Worm (Caenorhabditis elegans): ENCODE measurements around the gene Y37H2A.13.

The Y37H2A.13 gene

DNA sequence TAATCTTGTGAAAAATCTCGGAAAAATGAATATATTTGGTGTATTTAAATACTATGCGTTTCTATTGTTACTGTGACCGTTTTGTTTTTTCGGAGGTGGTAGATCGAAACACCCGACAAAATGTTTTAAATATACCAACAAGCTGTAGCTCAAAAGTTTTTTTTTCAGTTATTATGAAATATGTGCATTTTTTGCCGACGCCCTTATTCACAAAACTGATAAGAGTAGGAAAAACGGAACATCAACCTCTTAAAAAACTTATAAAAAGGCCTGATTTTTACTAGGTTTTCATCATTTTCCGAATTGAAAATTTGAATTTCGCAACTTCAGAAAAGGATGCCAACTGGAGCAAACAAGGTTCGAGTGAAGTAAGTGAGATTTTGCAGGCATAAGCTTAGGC lies 796 bp downstream of the Y37H2A.13 start, which contains the start of gene Y37H2A.14:
Gene Y37H2A.14 (plus strand): TSS at position 301 of the 400 bp plus-strand sequence.
- TF ChIP-seq aly-1 (tag; optimal IDR thresholded peaks at IDR 0.05): no peak
- no peak for TF ChIP-seq hnd-1 (tag; optimal IDR thresholded peaks at IDR 0.05)
- no peak for TF ChIP-seq tbx-37 (GFP tag; conservative IDR thresholded peaks at IDR 0.05)
- TF ChIP-seq F13C5.2 (tag; optimal IDR thresholded peaks at IDR 0.05): no peak
- TF ChIP-seq scrt-1 (GFP tag; IDR thresholded peaks at IDR 0.05): no peak
- no peak for TF ChIP-seq hmbx-1 (tag; optimal IDR thresholded peaks at IDR 0.05)
- no peak for TF ChIP-seq B0310.2 (tag; optimal IDR thresholded peaks at IDR 0.05)
- no peak for TF ChIP-seq pes-1 (GFP tag; IDR thresholded peaks at IDR 0.05)
- TF ChIP-seq flt-1 (GFP tag; IDR thresholded peaks at IDR 0.05): no peak
- no peak for TF ChIP-seq ceh-13 (GFP tag; optimal IDR thresholded peaks at IDR 0.05)
- TF ChIP-seq ets-7 (tag; optimal IDR thresholded peaks at IDR 0.05): no peak
- TF ChIP-seq tra-4 (tag; optimal IDR thresholded peaks at IDR 0.05): no peak
- no peak for TF ChIP-seq ceh-36 (tag; optimal IDR thresholded peaks at IDR 0.05)
- TF ChIP-seq hmg-4 (GFP tag; optimal IDR thresholded peaks at IDR 0.05): no peak
- no peak for TF ChIP-seq sea-1 (GFP tag; conservative IDR thresholded peaks at IDR 0.05)
- no peak for TF ChIP-seq tbx-11 (GFP tag; IDR thresholded peaks at IDR 0.05)
- TF ChIP-seq ama-1 (optimal IDR thresholded peaks at IDR 0.05): no peak

DNA sequence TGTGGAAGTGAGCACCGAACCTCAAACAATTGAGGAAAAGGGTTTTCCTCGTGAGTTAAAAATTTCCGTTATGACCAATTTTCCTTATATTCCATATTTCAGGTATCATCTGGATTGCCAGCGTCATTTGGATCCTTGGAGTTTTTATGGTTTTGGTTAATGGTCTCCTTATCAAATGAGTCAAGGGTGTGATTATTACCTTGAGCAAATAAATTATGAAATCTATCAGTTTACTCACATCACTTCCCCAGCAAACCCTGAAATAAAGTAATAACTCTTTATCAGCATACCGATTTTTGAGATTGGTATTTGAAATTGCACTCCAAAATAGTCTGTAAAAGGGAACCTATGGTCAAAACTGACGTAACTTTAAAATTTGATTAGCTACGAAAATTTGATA lies 1.8 kb downstream of the Y37H2A.13 start:
- TF ChIP-seq tbx-37 (GFP tag; conservative IDR thresholded peaks at IDR 0.05): no peak

DNA sequence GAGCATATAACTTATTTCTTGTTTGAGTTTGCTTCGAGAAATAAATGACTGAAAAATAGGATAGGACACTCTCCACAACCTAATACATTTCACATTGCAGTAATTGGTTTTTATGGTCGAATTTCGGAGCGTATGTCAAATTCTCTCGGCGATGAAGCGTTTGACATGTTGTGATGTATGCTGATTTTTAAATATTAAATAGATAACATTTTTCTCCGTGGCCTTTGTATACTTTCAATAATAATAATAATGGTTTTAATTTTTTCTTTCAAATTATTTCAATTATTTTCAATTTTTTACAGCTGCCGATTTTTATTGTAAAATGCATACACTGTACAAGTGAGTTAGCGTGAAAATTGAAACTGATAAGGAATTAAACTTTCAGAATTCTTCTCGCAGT lies 3.4 kb downstream of the Y37H2A.13 start, which contains the start of gene C14A6.3:
Gene C14A6.3 (plus strand): TSS at position 301 of the 400 bp plus-strand sequence.
- no peak for TF ChIP-seq tbx-37 (GFP tag; conservative IDR thresholded peaks at IDR 0.05)
- TF ChIP-seq ceh-13 (GFP tag; optimal IDR thresholded peaks at IDR 0.05): no peak
- no peak for TF ChIP-seq ama-1 (optimal IDR thresholded peaks at IDR 0.05)

DNA sequence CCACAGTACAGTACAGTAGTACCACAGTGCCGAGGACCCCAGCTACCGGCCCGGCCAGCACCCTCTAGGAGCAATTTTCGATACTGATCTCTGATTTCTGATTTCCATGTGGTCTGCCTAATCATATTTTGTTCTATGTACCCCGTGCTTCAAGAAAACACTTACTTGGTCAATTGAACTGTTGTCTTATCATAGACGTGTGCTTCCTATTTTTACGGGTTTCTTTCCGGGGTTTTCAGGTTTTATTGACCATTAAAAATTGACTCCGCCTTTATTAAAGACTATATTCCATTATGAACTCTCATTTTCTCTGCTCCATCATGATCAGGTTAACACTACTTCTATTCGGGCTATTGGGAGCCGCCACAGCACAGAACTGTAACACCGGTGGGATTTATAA lies 15.1 kb downstream of the Y37H2A.13 start, which contains the start of gene clec-48:
Gene clec-48 (plus strand): TSS at position 320 of the 400 bp plus-strand sequence.
- TF ChIP-seq tbx-11 (GFP tag; IDR thresholded peaks at IDR 0.05): no peak
- TF ChIP-seq F13C5.2 (tag; optimal IDR thresholded peaks at IDR 0.05): no peak
- TF ChIP-seq tra-4 (tag; optimal IDR thresholded peaks at IDR 0.05): no peak
- TF ChIP-seq sea-1 (GFP tag; conservative IDR thresholded peaks at IDR 0.05): no peak
- TF ChIP-seq ama-1 (optimal IDR thresholded peaks at IDR 0.05): no peak
- TF ChIP-seq ceh-36 (tag; optimal IDR thresholded peaks at IDR 0.05): no peak
- TF ChIP-seq ets-7 (tag; optimal IDR thresholded peaks at IDR 0.05): no peak
- no peak for TF ChIP-seq aly-1 (tag; optimal IDR thresholded peaks at IDR 0.05)
- TF ChIP-seq flt-1 (GFP tag; IDR thresholded peaks at IDR 0.05): no peak
- TF ChIP-seq hmg-4 (GFP tag; optimal IDR thresholded peaks at IDR 0.05): no peak
- no peak for TF ChIP-seq tbx-37 (GFP tag; conservative IDR thresholded peaks at IDR 0.05)

DNA sequence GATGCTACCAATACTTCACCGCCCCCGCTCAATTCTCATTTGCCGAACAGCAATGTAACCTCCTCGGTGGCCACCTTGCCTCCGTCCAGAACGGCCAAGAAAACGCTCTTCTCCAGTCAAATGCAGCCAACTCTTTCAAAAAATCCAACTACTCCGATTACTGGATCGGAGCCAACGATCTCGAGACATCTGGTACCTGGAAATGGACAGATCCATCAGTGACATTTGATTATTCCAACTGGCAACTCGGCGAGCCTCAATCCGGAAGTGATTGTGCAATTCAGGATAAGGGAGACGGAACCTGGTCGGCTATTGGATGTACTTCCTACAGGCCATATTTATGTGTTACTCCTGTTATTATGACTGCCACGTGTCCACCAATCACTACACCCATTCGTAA lies 15.5 kb downstream of the Y37H2A.13 start:
- no peak for TF ChIP-seq pes-1 (GFP tag; IDR thresholded peaks at IDR 0.05)
- TF ChIP-seq hmbx-1 (tag; optimal IDR thresholded peaks at IDR 0.05): no peak
- no peak for TF ChIP-seq tbx-37 (GFP tag; conservative IDR thresholded peaks at IDR 0.05)
- TF ChIP-seq flt-1 (GFP tag; IDR thresholded peaks at IDR 0.05): no peak
- TF ChIP-seq tbx-11 (GFP tag; IDR thresholded peaks at IDR 0.05): no peak
- no peak for TF ChIP-seq B0310.2 (tag; optimal IDR thresholded peaks at IDR 0.05)
- no peak for TF ChIP-seq ets-7 (tag; optimal IDR thresholded peaks at IDR 0.05)
- no peak for TF ChIP-seq ceh-13 (GFP tag; optimal IDR thresholded peaks at IDR 0.05)
- no peak for TF ChIP-seq hnd-1 (tag; optimal IDR thresholded peaks at IDR 0.05)
- TF ChIP-seq ama-1 (optimal IDR thresholded peaks at IDR 0.05): no peak
- TF ChIP-seq tra-4 (tag; optimal IDR thresholded peaks at IDR 0.05): no peak
- no peak for TF ChIP-seq hmg-4 (GFP tag; optimal IDR thresholded peaks at IDR 0.05)
- no peak for TF ChIP-seq aly-1 (tag; optimal IDR thresholded peaks at IDR 0.05)
- no peak for TF ChIP-seq F13C5.2 (tag; optimal IDR thresholded peaks at IDR 0.05)
- no peak for TF ChIP-seq scrt-1 (GFP tag; IDR thresholded peaks at IDR 0.05)
- TF ChIP-seq ceh-36 (tag; optimal IDR thresholded peaks at IDR 0.05): no peak

DNA sequence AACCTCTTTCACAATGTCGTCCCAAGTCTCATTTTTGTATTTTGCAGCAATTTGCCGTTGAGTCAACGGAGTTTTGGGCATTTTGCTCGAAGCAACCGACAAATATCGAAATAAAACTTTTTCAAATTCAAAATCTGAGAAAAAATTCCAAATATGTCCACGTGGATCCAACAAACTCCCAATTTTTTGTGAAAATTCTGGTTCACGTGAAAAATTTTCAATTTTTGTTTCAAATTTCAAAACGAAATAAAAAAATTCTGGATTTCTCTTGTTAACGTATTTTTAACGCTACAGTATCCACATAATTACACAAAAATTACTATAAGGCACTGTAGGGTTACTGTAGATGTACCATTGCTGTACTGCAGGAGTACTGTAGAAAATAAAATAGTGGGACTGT lies 18.6 kb downstream of the Y37H2A.13 start, which contains the start of gene C14A6.13:
Gene C14A6.13 (minus strand): TSS at position 101 of the 400 bp plus-strand sequence.
- TF ChIP-seq tra-4 (tag; optimal IDR thresholded peaks at IDR 0.05) (no peak), flt-1 (GFP tag; IDR thresholded peaks at IDR 0.05) (no peak), ama-1 (optimal IDR thresholded peaks at IDR 0.05) (no peak), B0310.2 (tag; optimal IDR thresholded peaks at IDR 0.05) (no peak), scrt-1 (GFP tag; IDR thresholded peaks at IDR 0.05) (no peak), tbx-37 (GFP tag; conservative IDR thresholded peaks at IDR 0.05) (no peak), ceh-13 (GFP tag; optimal IDR thresholded peaks at IDR 0.05) (no peak), aly-1 (tag; optimal IDR thresholded peaks at IDR 0.05) (no peak), hnd-1 (tag; optimal IDR thresholded peaks at IDR 0.05) (no peak), ceh-36 (tag; optimal IDR thresholded peaks at IDR 0.05) (no peak), ets-7 (tag; optimal IDR thresholded peaks at IDR 0.05) (no peak), F13C5.2 (tag; optimal IDR thresholded peaks at IDR 0.05) (no peak), pes-1 (GFP tag; IDR thresholded peaks at IDR 0.05) (no peak), hmg-4 (GFP tag; optimal IDR thresholded peaks at IDR 0.05) (no peak), hmbx-1 (tag; optimal IDR thresholded peaks at IDR 0.05) (no peak)

DNA sequence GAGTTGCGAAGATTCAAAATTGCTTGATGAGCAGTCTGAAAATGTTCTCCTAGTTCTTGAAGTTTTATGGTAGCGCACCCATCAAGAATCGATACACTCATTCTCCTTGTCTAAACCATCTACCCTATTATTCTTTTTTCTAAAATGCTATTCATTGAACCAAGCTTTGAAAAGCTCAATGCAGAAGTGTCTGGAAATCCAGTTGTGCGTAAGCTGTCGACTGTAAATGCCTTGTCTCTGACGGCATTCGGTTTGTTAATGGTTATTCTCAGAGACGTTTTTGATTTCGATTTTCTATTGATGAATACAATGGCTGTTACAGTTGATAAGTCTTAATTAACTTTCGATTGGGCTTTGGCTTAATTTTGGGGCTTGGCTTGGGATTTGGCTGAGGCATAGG lies 19.9 kb downstream of the Y37H2A.13 start, which contains the start of gene C14A6.12:
Gene C14A6.12 (minus strand): TSS at position 101 of the 400 bp plus-strand sequence.
- no peak for TF ChIP-seq ama-1 (optimal IDR thresholded peaks at IDR 0.05)
- TF ChIP-seq hmg-4 (GFP tag; optimal IDR thresholded peaks at IDR 0.05): no peak
- TF ChIP-seq aly-1 (tag; optimal IDR thresholded peaks at IDR 0.05): no peak
- no peak for TF ChIP-seq hmbx-1 (tag; optimal IDR thresholded peaks at IDR 0.05)
- no peak for TF ChIP-seq sea-1 (GFP tag; conservative IDR thresholded peaks at IDR 0.05)
- TF ChIP-seq scrt-1 (GFP tag; IDR thresholded peaks at IDR 0.05): no peak

DNA sequence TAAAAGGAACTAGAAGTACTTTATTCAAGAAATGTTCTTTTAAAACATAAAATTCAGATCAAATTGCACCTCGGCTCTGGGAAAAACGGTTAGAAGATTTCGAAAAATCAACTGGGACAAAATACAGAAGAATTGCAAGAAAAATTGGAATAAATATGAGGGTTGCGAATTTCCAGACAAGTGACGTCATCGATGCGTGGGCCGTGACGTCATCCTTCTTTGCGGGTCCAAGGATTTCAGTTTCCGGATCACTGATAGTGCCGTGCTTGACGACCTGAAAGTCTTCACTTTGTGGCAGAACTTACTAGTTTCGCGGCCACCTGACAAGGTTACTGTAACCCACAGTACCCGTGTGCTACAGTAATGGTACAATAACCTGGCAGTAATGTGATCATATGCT lies 20.8 kb downstream of the Y37H2A.13 start:
- TF ChIP-seq ceh-13 (GFP tag; optimal IDR thresholded peaks at IDR 0.05) (no peak), ets-7 (tag; optimal IDR thresholded peaks at IDR 0.05) (no peak)
